Worm (Caenorhabditis elegans) whole organism, early embryonic: Measurements from ENCODE around the gene C17E7.13.

Source experiments
- ama-1 ChIP-seq: fragments of 150-350 bp; optimal IDR thresholded peaks from 2 replicates; lab custom pipeline; 2014
- flt-1 ChIP-seq: fragments of 200-800 bp; sonication (Bioruptor generic); IDR thresholded peaks from 2 replicates; pipeline ENCODE4 v1.3.6; 2022; ENCODE audit warnings: missing genetic modification characterization, missing compliant biosample characterization
- hmg-4 ChIP-seq: fragments of 200-800 bp; sonication (Bioruptor generic); optimal IDR thresholded peaks from 2 replicates; lab custom pipeline; 2018; ENCODE audit warnings: mild to moderate bottlenecking, missing genetic modification characterization, missing compliant biosample characterization
- hnd-1 ChIP-seq: sonication (generic microtip); optimal IDR thresholded peaks from 2 replicates; lab custom pipeline; 2016; ENCODE audit warnings: missing genetic modification characterization, missing compliant biosample characterization
- tbx-11 ChIP-seq: fragments of 200-800 bp; sonication (Bioruptor generic); IDR thresholded peaks from 2 replicates; pipeline ENCODE4 v1.3.6; 2022; ENCODE audit warnings: missing genetic modification characterization, missing compliant biosample characterization
- tbx-37 ChIP-seq: fragments of 200-800 bp; sonication (Bioruptor generic); conservative IDR thresholded peaks from 2 replicates; pipeline ENCODE4 v1.3.6; 2022; ENCODE audit warnings: missing genetic modification reagents, missing genetic modification characterization, missing compliant biosample characterization
- tra-4 ChIP-seq: sonication (generic microtip); optimal IDR thresholded peaks from 2 replicates; lab custom pipeline; 2017; ENCODE audit warnings: missing genetic modification characterization, missing compliant biosample characterization

ce11 chrV:3854847-3855246 lies 34.2 kb downstream of the C17E7.13 start, which contains the start of gene nhr-186:
- no peak for TF ChIP-seq ama-1
- TF ChIP-seq flt-1 (GFP tag; lab: Robert Waterston, UW) = no peak
- TF ChIP-seq tra-4 (tag; lab: Kevin White, UChicago) = no peak
- TF ChIP-seq tbx-11 (GFP tag; lab: Robert Waterston, UW) = no peak
- no peak for TF ChIP-seq hnd-1 (tag; lab: Kevin White, UChicago)
- TF ChIP-seq hmg-4 (GFP tag; lab: Kevin White, UChicago) = no peak
- no peak for TF ChIP-seq tbx-37 (GFP tag; lab: Robert Waterston, UW)
